Worm (Caenorhabditis elegans): ENCODE results near the gene cyp-37A1.
"Not testable (repeated sequence)": the region's sequence is repeated elsewhere in the genome, so short reads cannot be mapped to it uniquely, and the experiment has no call there.

cyp-37A1 gene

DNA sequence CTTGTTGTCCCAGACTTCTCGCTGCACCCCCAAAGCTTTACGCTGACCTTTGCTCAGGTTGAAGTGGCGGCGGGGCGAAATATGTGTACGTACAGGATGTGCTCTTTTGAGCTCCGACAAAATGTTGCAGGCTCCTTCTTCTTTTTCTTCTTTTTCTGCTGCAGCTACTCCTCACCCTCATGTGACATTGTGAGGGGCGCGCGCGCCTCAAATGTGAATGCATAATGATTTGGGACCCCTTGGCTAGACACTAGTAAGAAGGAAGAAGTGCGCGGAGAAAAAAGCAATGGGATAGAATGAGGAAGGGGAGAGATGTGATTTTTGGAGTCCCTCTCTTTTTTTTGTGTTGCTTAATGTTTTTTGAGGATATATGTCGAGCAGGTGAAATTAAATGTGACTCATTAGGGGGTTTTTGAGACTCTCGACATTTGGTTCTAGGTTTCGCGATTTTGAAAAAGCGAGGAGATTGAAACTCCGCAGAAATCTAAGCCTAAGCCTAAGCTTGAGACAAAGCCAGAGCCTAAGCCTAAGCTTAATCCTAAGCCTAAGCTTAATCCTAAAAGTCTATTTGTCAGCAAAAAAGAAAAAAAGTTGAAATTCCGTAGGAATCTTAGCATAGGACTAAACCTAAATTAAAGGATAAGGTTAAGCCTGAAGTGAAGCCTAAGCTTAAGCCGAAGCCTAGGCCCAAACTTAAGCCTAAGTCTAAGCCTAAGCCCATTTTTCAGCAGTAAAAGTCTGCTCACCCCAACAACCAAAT is 20.1 kb upstream of the cyp-37A1 start (continued):
- peak; percentile 7 for TF ChIP-seq Y55F3AM.14 (GFP tag; optimal IDR thresholded peaks at IDR 0.05)
- TF ChIP-seq sem-4 (tag; optimal IDR thresholded peaks at IDR 0.05), result peak; percentile 43
- peak; percentile 21 for TF ChIP-seq ztf-4 (tag; optimal IDR thresholded peaks at IDR 0.05)
- TF ChIP-seq skn-1 (tag; optimal IDR thresholded peaks at IDR 0.05), result no peak
- TF ChIP-seq snpc-4 (tag; optimal IDR thresholded peaks at IDR 0.05), result no peak

DNA sequence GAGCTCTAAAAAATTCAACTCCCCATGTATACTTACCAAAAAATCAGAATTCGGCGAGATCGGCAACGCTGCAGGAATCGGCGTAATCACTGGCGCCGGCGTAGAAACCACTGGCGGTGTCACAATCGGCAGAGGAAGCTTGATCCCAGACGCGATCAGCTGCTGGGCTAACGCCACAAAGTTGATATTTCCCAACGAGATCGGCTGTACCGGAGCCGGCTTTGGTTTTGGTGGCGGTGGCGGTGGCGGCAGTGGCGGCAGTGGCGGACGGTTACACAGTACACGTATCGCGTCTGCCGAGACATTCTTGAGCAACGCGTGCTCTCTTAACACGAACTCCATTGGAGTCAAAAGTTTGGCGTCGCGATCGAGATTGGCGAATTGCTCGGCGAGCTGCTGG is 17.8 kb upstream of the cyp-37A1 start:
- TF ChIP-seq ZK546.5 (tag; optimal IDR thresholded peaks at IDR 0.05), result no peak
- no peak for TF ChIP-seq skn-1 (tag; optimal IDR thresholded peaks at IDR 0.05)
- no peak for TF ChIP-seq nhr-23 (tag; optimal IDR thresholded peaks at IDR 0.05)
- no peak for TF ChIP-seq ztf-4 (tag; optimal IDR thresholded peaks at IDR 0.05)
- TF ChIP-seq elt-3 (tag; optimal IDR thresholded peaks at IDR 0.05), result no peak
- no peak for TF ChIP-seq nhr-21 (tag; optimal IDR thresholded peaks at IDR 0.05)
- TF ChIP-seq lin-11 (tag; optimal IDR thresholded peaks at IDR 0.05), result no peak
- TF ChIP-seq nhr-237 (tag; optimal IDR thresholded peaks at IDR 0.05), result no peak

- TF ChIP-seq F13H6.1 (tag; optimal IDR thresholded peaks at IDR 0.05) (peak; percentile 21), mab-5 (tag; optimal IDR thresholded peaks at IDR 0.05) (no peak), ZK546.5 (tag; optimal IDR thresholded peaks at IDR 0.05) (no peak), nhr-129 (tag; optimal IDR thresholded peaks at IDR 0.05) (peak; percentile 5), R02D3.7 (tag; optimal IDR thresholded peaks at IDR 0.05) (no peak), unc-62 (GFP tag; optimal IDR thresholded peaks at IDR 0.05) (no peak)
These were observed 15.9 kb upstream of the cyp-37A1 start for ce11 chrII:14032705-14033104.

DNA sequence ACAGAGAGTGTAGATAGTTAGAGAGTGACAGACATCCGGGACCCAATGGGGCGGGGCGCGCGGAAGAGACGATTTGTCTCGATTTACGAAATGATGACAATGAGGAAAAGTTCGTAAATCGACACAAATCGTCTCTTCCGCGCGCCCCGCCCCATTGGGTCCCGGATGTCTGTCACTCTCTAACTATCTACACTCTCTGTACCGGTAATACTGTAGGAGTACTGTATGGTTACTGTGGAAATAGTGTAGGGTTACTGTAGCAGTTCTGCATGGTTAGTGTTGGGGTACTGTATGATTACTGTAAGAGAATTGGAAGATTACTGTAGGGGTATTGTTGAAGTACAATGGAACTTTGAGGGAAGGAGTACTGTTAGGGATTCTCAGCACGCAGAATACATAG is 4.5 kb upstream of the cyp-37A1 start, which contains the start of gene F01D5.10:
Gene F01D5.10, minus strand, starts transcription at position 101 of the 400 bp plus-strand sequence.
- TF ChIP-seq alr-1 (tag; optimal IDR thresholded peaks at IDR 0.05); ama-1 (optimal IDR thresholded peaks at IDR 0.05); dmd-4 (tag; optimal IDR thresholded peaks at IDR 0.05): not testable (repeated sequence)

DNA sequence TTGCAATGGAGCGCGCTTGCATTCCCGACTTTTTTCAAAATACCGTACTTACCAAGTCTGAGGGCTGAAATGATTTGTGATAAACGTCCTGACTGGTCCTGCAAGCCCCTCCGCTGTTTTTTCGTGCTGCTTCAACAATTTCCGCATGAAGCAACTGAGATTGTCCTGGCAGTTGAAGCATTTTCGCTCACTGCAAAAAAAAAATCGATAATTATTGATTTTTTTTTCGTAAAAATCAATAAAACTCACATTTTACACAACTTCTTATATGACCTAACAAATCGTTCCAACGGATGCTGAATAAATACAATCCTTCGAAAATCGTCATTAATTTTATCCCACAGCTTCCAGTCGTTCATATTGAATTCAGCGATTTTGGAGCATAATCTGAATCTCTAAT is 2.1 kb upstream of the cyp-37A1 start:
- TF ChIP-seq elt-3 (tag; optimal IDR thresholded peaks at IDR 0.05), result no peak

- TF ChIP-seq crh-2 (tag; optimal IDR thresholded peaks at IDR 0.05), result peak; percentile 85
- peak; percentile 80 for TF ChIP-seq ceh-16 (tag; optimal IDR thresholded peaks at IDR 0.05)
- TF ChIP-seq ZK546.5 (tag; optimal IDR thresholded peaks at IDR 0.05), result no peak
- peak; percentile 77 for TF ChIP-seq F13H6.1 (tag; optimal IDR thresholded peaks at IDR 0.05)
- TF ChIP-seq peb-1 (tag; optimal IDR thresholded peaks at IDR 0.05), result no peak
- peak; percentile 6 to 42 for TF ChIP-seq mdl-1 (tag; optimal IDR thresholded peaks at IDR 0.05)
- no peak for TF ChIP-seq elt-1 (tag; optimal IDR thresholded peaks at IDR 0.05)
- TF ChIP-seq lin-13 (GFP tag; optimal IDR thresholded peaks at IDR 0.05), result peak; percentile 82
- TF ChIP-seq nhr-129 (tag; optimal IDR thresholded peaks at IDR 0.05), result peak; percentile 46
- no peak for TF ChIP-seq nhr-12 (tag; optimal IDR thresholded peaks at IDR 0.05)
- TF ChIP-seq nhr-237 (tag; optimal IDR thresholded peaks at IDR 0.05), result no peak
- TF ChIP-seq C34F6.9 (tag; optimal IDR thresholded peaks at IDR 0.05), result peak; percentile 44
- no peak for TF ChIP-seq dmd-4 (tag; optimal IDR thresholded peaks at IDR 0.05)
- no peak for TF ChIP-seq lin-39 (tag; optimal IDR thresholded peaks at IDR 0.05)
- no peak for TF ChIP-seq sem-4 (tag; optimal IDR thresholded peaks at IDR 0.05)
- no peak for TF ChIP-seq mbf-1 (tag; optimal IDR thresholded peaks at IDR 0.05)
- TF ChIP-seq snpc-4 (tag; optimal IDR thresholded peaks at IDR 0.05), result peak; percentile 99
- peak; percentile 63 for TF ChIP-seq lin-11 (tag; optimal IDR thresholded peaks at IDR 0.05)
- no peak for TF ChIP-seq mab-5 (tag; optimal IDR thresholded peaks at IDR 0.05)
- no peak for TF ChIP-seq alr-1 (tag; optimal IDR thresholded peaks at IDR 0.05)
- TF ChIP-seq sma-3 (GFP tag; optimal IDR thresholded peaks at IDR 0.05), result peak; percentile 96
- TF ChIP-seq skn-1 (tag; optimal IDR thresholded peaks at IDR 0.05), result no peak
- peak; percentile 85 for TF ChIP-seq gmeb-1 (tag; optimal IDR thresholded peaks at IDR 0.05)
- no peak for TF ChIP-seq nhr-23 (tag; optimal IDR thresholded peaks at IDR 0.05)
- TF ChIP-seq R02D3.7 (tag; optimal IDR thresholded peaks at IDR 0.05), result no peak
- TF ChIP-seq blmp-1 (tag; optimal IDR thresholded peaks at IDR 0.05; ENCODE audit: insufficient read depth), result no peak
- TF ChIP-seq lsy-2 (tag; optimal IDR thresholded peaks at IDR 0.05), result peak; percentile 66 to 77
- peak; percentile 99 for TF ChIP-seq ama-1 (optimal IDR thresholded peaks at IDR 0.05)
- no peak for TF ChIP-seq ztf-11 (tag; optimal IDR thresholded peaks at IDR 0.05)
- peak; percentile 33 for TF ChIP-seq fos-1 (tag; optimal IDR thresholded peaks at IDR 0.05)
- peak; percentile 40 for TF ChIP-seq egl-27 (tag; optimal IDR thresholded peaks at IDR 0.05)
- no peak for TF ChIP-seq nhr-6 (tag; optimal IDR thresholded peaks at IDR 0.05)
- no peak for TF ChIP-seq elt-3 (tag; optimal IDR thresholded peaks at IDR 0.05)
- TF ChIP-seq sma-9 (GFP tag; optimal IDR thresholded peaks at IDR 0.05), result peak; percentile 78
- TF ChIP-seq sma-9 (tag; optimal IDR thresholded peaks at IDR 0.05), result no peak
- no peak for TF ChIP-seq zag-1 (tag; optimal IDR thresholded peaks at IDR 0.05)
- peak; percentile 67 for TF ChIP-seq nhr-77 (tag; optimal IDR thresholded peaks at IDR 0.05)
These were observed 1.4 kb upstream of the cyp-37A1 start for ce11 chrII:14018192-14018591.

Measured in whole organism, L2 larva.